Worm (Caenorhabditis elegans): ENCODE measurements around the gene F45E1.1.

The F45E1.1 gene

DNA sequence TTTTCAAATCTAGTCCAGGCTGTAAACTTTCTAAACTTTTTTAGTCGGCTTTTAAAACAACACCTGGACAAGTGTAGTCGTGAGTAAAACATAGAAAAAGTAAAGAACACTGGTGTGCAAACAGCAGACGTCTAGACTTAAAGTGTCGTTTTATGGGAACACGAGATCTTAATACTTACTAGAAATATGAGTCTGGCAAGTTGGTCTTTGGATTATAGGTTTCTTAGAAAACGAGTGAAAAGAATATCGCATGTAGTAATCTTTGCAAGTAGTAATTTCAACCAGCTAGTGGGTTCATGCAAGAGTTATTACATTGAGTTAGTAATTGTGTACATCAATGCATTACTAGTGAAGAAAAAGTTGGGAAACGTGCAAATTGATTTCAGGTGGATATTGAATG lies 26.0 kb upstream of the F45E1.1 start:
- no peak for TF ChIP-seq ces-1 (GFP tag; optimal IDR thresholded peaks at IDR 0.05)
- TF ChIP-seq F44E2.7 (GFP tag; IDR thresholded peaks at IDR 0.05) = no peak
- no peak for TF ChIP-seq F10B5.3 (tag; optimal IDR thresholded peaks at IDR 0.05)
- TF ChIP-seq Y5F2A.4 (GFP tag; optimal IDR thresholded peaks at IDR 0.05) = no peak
- TF ChIP-seq rbr-2 (tag; optimal IDR thresholded peaks at IDR 0.05) = no peak
- no peak for TF ChIP-seq mes-2 (tag; optimal IDR thresholded peaks at IDR 0.05; ENCODE audit: poor library complexity, severe bottlenecking)
- no peak for TF ChIP-seq madf-5 (GFP tag; IDR thresholded peaks at IDR 0.05)

- TF ChIP-seq snpc-4 (tag; optimal IDR thresholded peaks at IDR 0.05) (no peak), hlh-30 (tag; optimal IDR thresholded peaks at IDR 0.05; ENCODE audit: insufficient read depth) (peak; percentile 68), lin-1 (GFP tag; IDR thresholded peaks at IDR 0.05) (no peak), lim-7 (GFP tag; IDR thresholded peaks at IDR 0.05) (no peak)
Observed at ce11 chrX:7982047-7982446, 21.4 kb upstream of the F45E1.1 start, which contains the start of gene his-71. Gene his-71 (minus strand): TSS chrX:7982070.

DNA sequence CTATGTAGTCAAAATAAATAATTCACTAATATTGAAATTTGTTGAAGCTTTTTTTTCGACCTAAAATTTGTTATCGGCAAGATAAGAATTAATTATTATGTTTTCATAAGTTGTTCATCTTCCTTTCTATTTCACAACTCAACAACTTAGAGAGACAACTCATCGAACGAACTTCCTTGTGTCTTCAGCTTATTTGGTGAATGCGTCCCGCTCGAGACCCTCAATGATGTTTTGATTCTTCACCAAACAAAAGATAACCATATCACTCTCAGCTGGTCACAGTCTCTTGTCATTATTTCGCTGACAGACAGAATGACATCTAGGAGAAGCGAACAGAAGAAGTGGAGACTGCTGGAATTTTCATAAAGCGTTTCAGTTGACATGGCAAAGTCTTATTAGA lies 18.7 kb upstream of the F45E1.1 start:
- TF ChIP-seq aha-1 (tag) = no peak
- TF ChIP-seq dve-1 (tag; optimal IDR thresholded peaks at IDR 0.05; ENCODE audit: insufficient read depth) = peak; percentile 37
- TF ChIP-seq F10B5.3 (tag; optimal IDR thresholded peaks at IDR 0.05) = no peak
- no peak for TF ChIP-seq snpc-1.2 (GFP tag; IDR thresholded peaks at IDR 0.05)
- TF ChIP-seq sdz-12 (GFP tag; optimal IDR thresholded peaks at IDR 0.05) = no peak
- no peak for TF ChIP-seq lin-29 (GFP tag; IDR thresholded peaks at IDR 0.05)
- no peak for TF ChIP-seq ceh-32 (tag; optimal IDR thresholded peaks at IDR 0.05; ENCODE audit: poor library complexity)
- no peak for TF ChIP-seq daf-16 (GFP tag; optimal IDR thresholded peaks at IDR 0.05)
- peak; percentile 48 for TF ChIP-seq daf-16 (tag; optimal IDR thresholded peaks at IDR 0.05)
- TF ChIP-seq F44E2.7 (GFP tag; IDR thresholded peaks at IDR 0.05) = no peak
- no peak for TF ChIP-seq gei-8 (GFP tag; optimal IDR thresholded peaks at IDR 0.05)

ce11 chrX:7985495-7986029 lies 17.9 kb upstream of the F45E1.1 start, which contains the start of gene F45E1.4:
Gene F45E1.4 (plus strand): TSS chrX:7985979.
- TF ChIP-seq hlh-11 (tag; optimal IDR thresholded peaks at IDR 0.05) = peak; percentile 30
- TF ChIP-seq nhr-48 (tag; optimal IDR thresholded peaks at IDR 0.05) = peak; percentile 44
- TF ChIP-seq madf-5 (GFP tag; IDR thresholded peaks at IDR 0.05) = no peak
- no peak for TF ChIP-seq nhr-42 (GFP tag; IDR thresholded peaks at IDR 0.05)
- TF ChIP-seq dmd-9 (GFP tag; IDR thresholded peaks at IDR 0.05) = no peak
- no peak for TF ChIP-seq mep-1 (tag; optimal IDR thresholded peaks at IDR 0.05)
- TF ChIP-seq unc-62 (GFP tag; optimal IDR thresholded peaks at IDR 0.05 in 1 of 2) = peak in 1 of 2 experiments; percentile 82
- no peak for TF ChIP-seq unc-62 (tag; optimal IDR thresholded peaks at IDR 0.05)
- peak; percentile 28; the same call in 1 of the 2 replicates for TF ChIP-seq dmd-6 (GFP tag; IDR thresholded peaks at IDR 0.05)
- peak; percentile 17 for TF ChIP-seq nhr-28 (tag; optimal IDR thresholded peaks at IDR 0.05)
- TF ChIP-seq sdz-12 (GFP tag; optimal IDR thresholded peaks at IDR 0.05) = no peak
- TF ChIP-seq tra-1 (GFP tag; IDR thresholded peaks at IDR 0.05) = no peak
- TF ChIP-seq nhr-111 (GFP tag; optimal IDR thresholded peaks at IDR 0.05) = no peak
- no peak for TF ChIP-seq daf-16 (GFP tag; optimal IDR thresholded peaks at IDR 0.05)
- TF ChIP-seq daf-16 (tag; optimal IDR thresholded peaks at IDR 0.05) = peak; percentile 3

- TF ChIP-seq gei-8 (GFP tag; optimal IDR thresholded peaks at IDR 0.05) (peak; percentile 53), unc-130 (GFP tag; optimal IDR thresholded peaks at IDR 0.05) (no peak), nhr-76 (tag; optimal IDR thresholded peaks at IDR 0.05) (no peak), ama-1 (optimal IDR thresholded peaks at IDR 0.05) (no peak), aha-1 (tag) (peak; percentile 90), egl-27 (tag; optimal IDR thresholded peaks at IDR 0.05) (no peak), zfp-2 (tag; optimal IDR thresholded peaks at IDR 0.05) (no peak), lin-29 (GFP tag; IDR thresholded peaks at IDR 0.05) (no peak), T20F7.1 (GFP tag; optimal IDR thresholded peaks at IDR 0.05) (no peak), madf-5 (GFP tag; IDR thresholded peaks at IDR 0.05) (no peak), nhr-28 (tag; optimal IDR thresholded peaks at IDR 0.05) (peak; percentile 63), nhr-77 (tag; optimal IDR thresholded peaks at IDR 0.05) (peak; percentile 12), hif-1 (tag; optimal IDR thresholded peaks at IDR 0.05) (peak in 1 of 2 experiments; percentile 1), lin-39 (tag; optimal IDR thresholded peaks at IDR 0.05) (no peak), hlh-11 (tag; optimal IDR thresholded peaks at IDR 0.05) (peak; percentile 92), lin-15B (tag; optimal IDR thresholded peaks at IDR 0.05) (no peak), F37D6.2 (tag; optimal IDR thresholded peaks at IDR 0.05) (no peak), jun-1 (tag; optimal IDR thresholded peaks at IDR 0.05) (no peak), nhr-42 (GFP tag; IDR thresholded peaks at IDR 0.05) (no peak), lsy-2 (tag; optimal IDR thresholded peaks at IDR 0.05) (peak in 1 of 2 experiments; percentile 44)
Observed at ce11 chrX:7986892-7987291, 16.6 kb upstream of the F45E1.1 start.
